ENCODE assay signal across 5 worm cellular contexts in the genomic region with DNA sequence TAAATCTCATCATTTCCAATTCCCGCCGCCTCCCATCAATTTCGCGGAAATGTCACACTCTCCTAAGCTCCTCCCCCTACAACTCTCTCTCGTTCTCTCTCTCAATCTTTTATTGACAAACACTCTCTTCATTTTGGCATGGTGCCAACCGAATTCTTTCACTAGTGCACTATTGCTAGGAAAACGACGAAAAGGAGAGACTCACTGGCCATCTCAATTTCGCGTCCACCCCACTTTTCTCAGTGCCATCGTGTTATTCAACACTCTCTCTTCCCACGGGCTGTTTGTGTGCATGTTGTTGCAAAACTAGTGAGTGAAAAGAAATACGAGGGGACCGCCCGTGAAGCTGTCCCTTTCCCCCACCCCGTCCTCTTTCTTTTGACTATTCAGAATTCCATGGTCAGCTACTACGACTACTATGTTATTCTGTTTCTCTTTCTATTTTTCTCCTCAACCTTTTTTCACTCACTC.
TF ChIP-seq lines count a peak whose summit lies in the region.

No protein-coding gene starts in this region.

TF ChIP-seq in whole organism, L1 larva, 84 proteins besides CTCF, POLR2A, EP300 and RAD21 (continued from another document and continues in another):
- TF ChIP-seq ceh-88 (GFP tag; IDR thresholded peaks at IDR 0.05; lab: Robert Waterston, UW) (peak; percentile 14; the same call in 1 of the 2 replicates), swsn-7 (tag; optimal IDR thresholded peaks at IDR 0.05; lab: Kevin White, UChicago) (peak; percentile 70), ets-5 (GFP tag; IDR thresholded peaks at IDR 0.05; lab: Robert Waterston, UW) (no peak), ceh-90 (tag; optimal IDR thresholded peaks at IDR 0.05; lab: Kevin White, UChicago) (no peak), unc-30 (tag; optimal IDR thresholded peaks at IDR 0.05; lab: Kevin White, UChicago) (no peak), nhr-20 (tag; optimal IDR thresholded peaks at IDR 0.05; lab: Kevin White, UChicago) (peak; percentile 70), nhr-76 (tag; optimal IDR thresholded peaks at IDR 0.05; lab: Kevin White, UChicago) (no peak), ces-1 (GFP tag; optimal IDR thresholded peaks at IDR 0.05; lab: Kevin White, UChicago) (no peak), ama-1 (optimal IDR thresholded peaks at IDR 0.05; lab: Kevin White, UChicago) (no peak), nhr-12 (tag; optimal IDR thresholded peaks at IDR 0.05; lab: Kevin White, UChicago) (no peak), unc-130 (tag; optimal IDR thresholded peaks at IDR 0.05; lab: Kevin White, UChicago) (peak; percentile 28), lir-3 (tag; optimal IDR thresholded peaks at IDR 0.05; lab: Kevin White, UChicago; ENCODE audit: poor library complexity) (peak; percentile 8), ceh-82 (tag; optimal IDR thresholded peaks at IDR 0.05; lab: Kevin White, UChicago) (peak in 2 of 3 experiments; percentile 2 to 25), efl-3 (GFP tag; optimal IDR thresholded peaks at IDR 0.05; lab: Kevin White, UChicago) (no peak), lin-35 (GFP tag; optimal IDR thresholded peaks at IDR 0.05; lab: Kevin White, UChicago) (peak in 1 of 2 experiments; percentile 61), lin-13 (GFP tag; optimal IDR thresholded peaks at IDR 0.05; lab: Kevin White, UChicago) (peak; percentile 33), nhr-71 (tag; optimal IDR thresholded peaks at IDR 0.05; lab: Kevin White, UChicago) (peak; percentile 85), hlh-17 (GFP tag; optimal IDR thresholded peaks at IDR 0.05; lab: Kevin White, UChicago; ENCODE audit: borderline replicate concordance) (no peak), nhr-11 (tag; optimal IDR thresholded peaks at IDR 0.05; lab: Kevin White, UChicago) (peak; percentile 85), pax-3 (tag; optimal IDR thresholded peaks at IDR 0.05; lab: Kevin White, UChicago) (no peak), blmp-1 (tag; optimal IDR thresholded peaks at IDR 0.05; lab: Kevin White, UChicago) (peak; percentile 82), fkh-4 (tag; optimal IDR thresholded peaks at IDR 0.05; lab: Kevin White, UChicago; ENCODE audit: borderline replicate concordance) (no peak), nhr-90 (tag; optimal IDR thresholded peaks at IDR 0.05; lab: Kevin White, UChicago; ENCODE audit: poor library complexity) (no peak), nhr-237 (tag; optimal IDR thresholded peaks at IDR 0.05; lab: Kevin White, UChicago) (no peak)

TF ChIP-seq in whole organism, L2 larva, 48 proteins besides CTCF, POLR2A, EP300 and RAD21 (continued from another document and continues in another):
- no peak for TF ChIP-seq ztf-11 (tag; optimal IDR thresholded peaks at IDR 0.05; lab: Kevin White, UChicago)
- TF ChIP-seq ztf-1 (GFP tag; conservative IDR thresholded peaks at IDR 0.05; lab: Robert Waterston, UW): no peak
- no peak for TF ChIP-seq lin-11 (tag; optimal IDR thresholded peaks at IDR 0.05; lab: Kevin White, UChicago)
- TF ChIP-seq unc-39 (tag; optimal IDR thresholded peaks at IDR 0.05; lab: Kevin White, UChicago): peak; percentile 1
- peak; percentile 87 for TF ChIP-seq sem-4 (tag; optimal IDR thresholded peaks at IDR 0.05; lab: Kevin White, UChicago)
- peak; percentile 11 for TF ChIP-seq sma-3 (GFP tag; optimal IDR thresholded peaks at IDR 0.05; lab: Kevin White, UChicago)
- no peak for TF ChIP-seq nhr-11 (tag; optimal IDR thresholded peaks at IDR 0.05; lab: Kevin White, UChicago)
- TF ChIP-seq nhr-21 (tag; optimal IDR thresholded peaks at IDR 0.05; lab: Kevin White, UChicago): no peak
- peak; percentile 8 for TF ChIP-seq egl-27 (tag; optimal IDR thresholded peaks at IDR 0.05; lab: Kevin White, UChicago)
- peak; percentile 16 for TF ChIP-seq fos-1 (tag; optimal IDR thresholded peaks at IDR 0.05; lab: Kevin White, UChicago)
- peak; percentile 66 for TF ChIP-seq Y55F3AM.14 (GFP tag; optimal IDR thresholded peaks at IDR 0.05; lab: Kevin White, UChicago)
- TF ChIP-seq nhr-12 (tag; optimal IDR thresholded peaks at IDR 0.05; lab: Kevin White, UChicago): no peak
- no peak for TF ChIP-seq aly-2 (tag; optimal IDR thresholded peaks at IDR 0.05; lab: Kevin White, UChicago)
- TF ChIP-seq nhr-237 (tag; optimal IDR thresholded peaks at IDR 0.05; lab: Kevin White, UChicago): no peak
- no peak for TF ChIP-seq elt-1 (tag; optimal IDR thresholded peaks at IDR 0.05; lab: Kevin White, UChicago)
- no peak for TF ChIP-seq peb-1 (tag; optimal IDR thresholded peaks at IDR 0.05; lab: Kevin White, UChicago)
- TF ChIP-seq ama-1 (optimal IDR thresholded peaks at IDR 0.05; lab: Kevin White, UChicago): no peak
- TF ChIP-seq sma-9 (GFP tag; optimal IDR thresholded peaks at IDR 0.05; lab: Kevin White, UChicago): peak; percentile 92
- no peak for TF ChIP-seq sma-9 (tag; optimal IDR thresholded peaks at IDR 0.05; lab: Kevin White, UChicago)
- peak; percentile 73 for TF ChIP-seq lin-39 (tag; optimal IDR thresholded peaks at IDR 0.05; lab: Kevin White, UChicago)
- no peak for TF ChIP-seq elt-3 (tag; optimal IDR thresholded peaks at IDR 0.05; lab: Kevin White, UChicago)
- no peak for TF ChIP-seq nhr-25 (tag; optimal IDR thresholded peaks at IDR 0.05; lab: Kevin White, UChicago)
- TF ChIP-seq F13H6.1 (tag; optimal IDR thresholded peaks at IDR 0.05; lab: Kevin White, UChicago): peak; percentile 92
- no peak for TF ChIP-seq skn-1 (tag; optimal IDR thresholded peaks at IDR 0.05; lab: Kevin White, UChicago)
- no peak for TF ChIP-seq blmp-1 (tag; optimal IDR thresholded peaks at IDR 0.05; lab: Kevin White, UChicago; ENCODE audit: insufficient read depth)
- TF ChIP-seq mbf-1 (tag; optimal IDR thresholded peaks at IDR 0.05; lab: Kevin White, UChicago): no peak
- TF ChIP-seq nhr-10 (tag; optimal IDR thresholded peaks at IDR 0.05; lab: Kevin White, UChicago): no peak

TF ChIP-seq in whole organism, L3 larva, 47 proteins besides CTCF, POLR2A, EP300 and RAD21 (continued from another document and continues in another):
- TF ChIP-seq fkh-2 (tag; optimal IDR thresholded peaks at IDR 0.05; lab: Kevin White, UChicago): no peak
- no peak for TF ChIP-seq ztf-11 (tag; optimal IDR thresholded peaks at IDR 0.05; lab: Kevin White, UChicago)
- no peak for TF ChIP-seq nhr-28 (tag; optimal IDR thresholded peaks at IDR 0.05; lab: Kevin White, UChicago)
- no peak for TF ChIP-seq elt-2 (tag; optimal IDR thresholded peaks at IDR 0.05; lab: Kevin White, UChicago)
- TF ChIP-seq jun-1 (tag; optimal IDR thresholded peaks at IDR 0.05; lab: Kevin White, UChicago): no peak
- no peak for TF ChIP-seq ama-1 (optimal IDR thresholded peaks at IDR 0.05; lab: Kevin White, UChicago)
- no peak for TF ChIP-seq nhr-77 (tag; optimal IDR thresholded peaks at IDR 0.05; lab: Kevin White, UChicago)
- no peak for TF ChIP-seq aly-2 (tag; optimal IDR thresholded peaks at IDR 0.05; lab: Kevin White, UChicago)
- TF ChIP-seq ztf-4 (tag; optimal IDR thresholded peaks at IDR 0.05; lab: Kevin White, UChicago): no peak
- TF ChIP-seq lin-15B (tag; optimal IDR thresholded peaks at IDR 0.05; lab: Kevin White, UChicago): peak; percentile 56
- TF ChIP-seq mdl-1 (tag; optimal IDR thresholded peaks at IDR 0.05; lab: Kevin White, UChicago): no peak
- no peak for TF ChIP-seq daf-12 (tag; optimal IDR thresholded peaks at IDR 0.05; lab: Kevin White, UChicago)
- no peak for TF ChIP-seq lsy-12 (tag; optimal IDR thresholded peaks at IDR 0.05; lab: Kevin White, UChicago)
- TF ChIP-seq lin-39 (tag; optimal IDR thresholded peaks at IDR 0.05; lab: Kevin White, UChicago): peak; percentile 11
- TF ChIP-seq fkh-10 (GFP tag; optimal IDR thresholded peaks at IDR 0.05; lab: Kevin White, UChicago): peak; percentile 27
- no peak for TF ChIP-seq nhr-25 (tag; optimal IDR thresholded peaks at IDR 0.05; lab: Kevin White, UChicago)
- TF ChIP-seq elt-3 (tag; optimal IDR thresholded peaks at IDR 0.05; lab: Kevin White, UChicago): no peak
- peak; percentile 81 for TF ChIP-seq pha-4 (tag; optimal IDR thresholded peaks at IDR 0.05; lab: Kevin White, UChicago)
- TF ChIP-seq nhr-76 (tag; optimal IDR thresholded peaks at IDR 0.05; lab: Kevin White, UChicago): no peak
- TF ChIP-seq snpc-4 (tag; optimal IDR thresholded peaks at IDR 0.05; lab: Kevin White, UChicago): peak; percentile 10
- TF ChIP-seq ceh-9 (tag; optimal IDR thresholded peaks at IDR 0.05; lab: Kevin White, UChicago): no peak
- no peak for TF ChIP-seq nhr-23 (tag; optimal IDR thresholded peaks at IDR 0.05; lab: Kevin White, UChicago)
- TF ChIP-seq ceh-28 (tag; optimal IDR thresholded peaks at IDR 0.05; lab: Kevin White, UChicago): no peak
- TF ChIP-seq ZK546.5 (tag; optimal IDR thresholded peaks at IDR 0.05; lab: Kevin White, UChicago): no peak
- TF ChIP-seq nhr-237 (tag; optimal IDR thresholded peaks at IDR 0.05; lab: Kevin White, UChicago): no peak
- TF ChIP-seq R02D3.7 (tag; optimal IDR thresholded peaks at IDR 0.05; lab: Kevin White, UChicago): no peak
- peak; percentile 77 for TF ChIP-seq nhr-11 (tag; optimal IDR thresholded peaks at IDR 0.05; lab: Kevin White, UChicago)
- TF ChIP-seq nhr-67 (tag; optimal IDR thresholded peaks at IDR 0.05; lab: Kevin White, UChicago): no peak
- no peak for TF ChIP-seq ceh-82 (tag; optimal IDR thresholded peaks at IDR 0.05; lab: Kevin White, UChicago)

TF ChIP-seq in whole organism, L4 larva, 104 proteins besides CTCF, POLR2A, EP300 and RAD21 (continued from another document and continues in another):
- TF ChIP-seq hlh-11 (tag; optimal IDR thresholded peaks at IDR 0.05; lab: Kevin White, UChicago) (peak; percentile 42), hmg-1.1 (GFP tag; IDR thresholded peaks at IDR 0.05; lab: Robert Waterston, UW) (peak; percentile 51; the same call in 1 of the 2 replicates), tra-1 (GFP tag; IDR thresholded peaks at IDR 0.05; lab: Robert Waterston, UW) (no peak), saeg-2 (GFP tag; IDR thresholded peaks at IDR 0.05; lab: Robert Waterston, UW) (no peak), duxl-1 (tag; optimal IDR thresholded peaks at IDR 0.05; lab: Kevin White, UChicago; ENCODE audit: poor library complexity) (no peak), nhr-6 (tag; optimal IDR thresholded peaks at IDR 0.05; lab: Kevin White, UChicago) (no peak), D1046.2 (GFP tag; IDR thresholded peaks at IDR 0.05; lab: Robert Waterston, UW) (no peak), mep-1 (tag; optimal IDR thresholded peaks at IDR 0.05; lab: Kevin White, UChicago) (no peak), rbr-2 (tag; optimal IDR thresholded peaks at IDR 0.05; lab: Kevin White, UChicago) (peak; percentile 54), daf-19 (GFP tag; conservative IDR thresholded peaks at IDR 0.05; lab: Robert Waterston, UW) (no peak), zip-11 (GFP tag; IDR thresholded peaks at IDR 0.05; lab: Robert Waterston, UW) (no peak), tag-97 (GFP tag; IDR thresholded peaks at IDR 0.05; lab: Robert Waterston, UW) (no peak), fkh-10 (GFP tag; optimal IDR thresholded peaks at IDR 0.05; lab: Kevin White, UChicago) (peak; percentile 9), lsy-2 (tag; optimal IDR thresholded peaks at IDR 0.05; lab: Kevin White, UChicago) (peak in 1 of 2 experiments; percentile 9), dmd-6 (GFP tag; IDR thresholded peaks at IDR 0.05; lab: Robert Waterston, UW) (no peak), zip-2 (tag; optimal IDR thresholded peaks at IDR 0.05; lab: Kevin White, UChicago) (no peak), egl-43 (GFP tag; IDR thresholded peaks at IDR 0.05; lab: Robert Waterston, UW) (no peak), ceh-20 (GFP tag; IDR thresholded peaks at IDR 0.05; lab: Robert Waterston, UW) (0 out of 2 replicates have a peak, but pooled peaks have one; percentile 50), unc-130 (GFP tag; optimal IDR thresholded peaks at IDR 0.05; lab: Kevin White, UChicago) (no peak), mdl-1 (tag; optimal IDR thresholded peaks at IDR 0.05; lab: Kevin White, UChicago) (peak in 1 of 2 experiments; percentile 18), ceh-82 (tag; optimal IDR thresholded peaks at IDR 0.05; lab: Kevin White, UChicago) (no peak), daf-16 (GFP tag; optimal IDR thresholded peaks at IDR 0.05; lab: Kevin White, UChicago) (peak in 1 of 2 experiments; percentile 88), daf-16 (tag; optimal IDR thresholded peaks at IDR 0.05; lab: Kevin White, UChicago) (no peak), ceh-32 (tag; optimal IDR thresholded peaks at IDR 0.05; lab: Kevin White, UChicago; ENCODE audit: poor library complexity) (no peak), hlh-30 (tag; optimal IDR thresholded peaks at IDR 0.05; lab: Kevin White, UChicago; ENCODE audit: insufficient read depth) (peak; percentile 1), dmd-8 (GFP tag; IDR thresholded peaks at IDR 0.05; lab: Robert Waterston, UW) (no peak), dpl-1 (GFP tag; optimal IDR thresholded peaks at IDR 0.05; lab: Kevin White, UChicago) (peak; percentile 9), nhr-77 (tag; optimal IDR thresholded peaks at IDR 0.05; lab: Kevin White, UChicago) (no peak), dmd-9 (GFP tag; IDR thresholded peaks at IDR 0.05; lab: Robert Waterston, UW) (no peak)

TF ChIP-seq in whole organism, late embryonic, 69 proteins besides CTCF, POLR2A, EP300 and RAD21 (continued from another document):
- peak; percentile 37 for TF ChIP-seq C08G9.2 (tag; optimal IDR thresholded peaks at IDR 0.05; lab: Kevin White, UChicago)
- TF ChIP-seq pros-1 (tag; optimal IDR thresholded peaks at IDR 0.05; lab: Kevin White, UChicago): peak; percentile 4
- TF ChIP-seq ceh-19 (GFP tag; optimal IDR thresholded peaks at IDR 0.05; lab: Kevin White, UChicago): peak; percentile 45
- no peak for TF ChIP-seq C38D4.7 (GFP tag; optimal IDR thresholded peaks at IDR 0.05; lab: Kevin White, UChicago)
- peak; percentile 86 for TF ChIP-seq ceh-31 (tag; optimal IDR thresholded peaks at IDR 0.05; lab: Kevin White, UChicago)
- TF ChIP-seq nfya-1 (tag; optimal IDR thresholded peaks at IDR 0.05; lab: Kevin White, UChicago): peak; percentile 22
- no peak for TF ChIP-seq dmd-4 (tag; optimal IDR thresholded peaks at IDR 0.05; lab: Kevin White, UChicago; ENCODE audit: borderline replicate concordance)
- peak; percentile 45 for TF ChIP-seq ceh-14 (tag; optimal IDR thresholded peaks at IDR 0.05; lab: Kevin White, UChicago)
- peak; percentile 39 for TF ChIP-seq sdc-2 (tag; optimal IDR thresholded peaks at IDR 0.05; lab: Kevin White, UChicago)
- TF ChIP-seq sox-4 (tag; optimal IDR thresholded peaks at IDR 0.05; lab: Kevin White, UChicago): no peak
- peak; percentile 31 for TF ChIP-seq ceh-22 (tag; optimal IDR thresholded peaks at IDR 0.05; lab: Kevin White, UChicago)
- TF ChIP-seq ceh-2 (tag; optimal IDR thresholded peaks at IDR 0.05; lab: Kevin White, UChicago): peak; percentile 30
- TF ChIP-seq ceh-45 (GFP tag; IDR thresholded peaks at IDR 0.05; lab: Robert Waterston, UW): no peak
- TF ChIP-seq ets-4 (tag; optimal IDR thresholded peaks at IDR 0.05; lab: Kevin White, UChicago): no peak
- TF ChIP-seq rnt-1 (tag; optimal IDR thresholded peaks at IDR 0.05; lab: Kevin White, UChicago): no peak
- TF ChIP-seq tbx-7 (tag; optimal IDR thresholded peaks at IDR 0.05; lab: Kevin White, UChicago): no peak
- peak; percentile 20 for TF ChIP-seq F13H6.1 (tag; optimal IDR thresholded peaks at IDR 0.05; lab: Kevin White, UChicago)
- peak; percentile 11 for TF ChIP-seq syd-9 (tag; optimal IDR thresholded peaks at IDR 0.05; lab: Kevin White, UChicago)
- TF ChIP-seq ceh-18 (tag; optimal IDR thresholded peaks at IDR 0.05; lab: Kevin White, UChicago): peak; percentile 93
- TF ChIP-seq eyg-1 (tag; optimal IDR thresholded peaks at IDR 0.05; lab: Kevin White, UChicago): no peak
- no peak for TF ChIP-seq ama-1 (optimal IDR thresholded peaks at IDR 0.05; lab: Kevin White, UChicago)
- peak; percentile 86 for TF ChIP-seq ceh-34 (tag; optimal IDR thresholded peaks at IDR 0.05; lab: Kevin White, UChicago)
- no peak for TF ChIP-seq elt-4 (tag; optimal IDR thresholded peaks at IDR 0.05; lab: Kevin White, UChicago)
- TF ChIP-seq T23F11.4 (GFP tag; optimal IDR thresholded peaks at IDR 0.05; lab: Kevin White, UChicago): no peak
- TF ChIP-seq unc-42 (tag; optimal IDR thresholded peaks at IDR 0.05; lab: Kevin White, UChicago): peak; percentile 78
- no peak for TF ChIP-seq pat-9 (tag; optimal IDR thresholded peaks at IDR 0.05; lab: Kevin White, UChicago)
- peak; percentile 36 for TF ChIP-seq tbx-2 (tag; optimal IDR thresholded peaks at IDR 0.05; lab: Kevin White, UChicago)
